Fruit fly (Drosophila melanogaster): ENCODE measurements around the gene CG6885.

Gene CG6885

dm6 chr3L:18791232-18792008, 47.1 kb downstream of the CG6885 start (continued):
- TF ChIP-seq Sox14 (GFP tag; optimal IDR thresholded peaks at IDR 0.05), result peak; percentile 45
- TF ChIP-seq esn (GFP tag; optimal IDR thresholded peaks at IDR 0.05), result no peak
- TF ChIP-seq CG6854 (GFP tag; optimal IDR thresholded peaks at IDR 0.05), result no peak
- TF ChIP-seq Gug (GFP tag; IDR thresholded peaks at IDR 0.05), result peak; percentile 53
- peak; percentile 76 for TF ChIP-seq Ets96B (tag; optimal IDR thresholded peaks at IDR 0.05)
- no peak for TF ChIP-seq CG7368 (GFP tag; optimal IDR thresholded peaks at IDR 0.05)
- TF ChIP-seq CG4318 (GFP tag; optimal IDR thresholded peaks at IDR 0.05), result peak; percentile 7
- no peak for TF ChIP-seq cyc (GFP tag; optimal IDR thresholded peaks at IDR 0.05)
- TF ChIP-seq CG6792 (GFP tag; optimal IDR thresholded peaks at IDR 0.05), result peak; percentile 0
- TF ChIP-seq CG34406 (GFP tag; optimal IDR thresholded peaks at IDR 0.05), result peak; percentile 9
- peak; percentile 32 for TF ChIP-seq net (GFP tag; optimal IDR thresholded peaks at IDR 0.05)
- peak; percentile 38 for TF ChIP-seq CG3919 (GFP tag; optimal IDR thresholded peaks at IDR 0.05)
- peak; percentile 80 for TF ChIP-seq CG1621 (tag; optimal IDR thresholded peaks at IDR 0.05)
- TF ChIP-seq CG6163 (GFP tag; IDR thresholded peaks at IDR 0.05), result peak; percentile 84
- TF ChIP-seq CG6808 (GFP tag; optimal IDR thresholded peaks at IDR 0.05), result peak; percentile 54
- TF ChIP-seq CG16779 (tag; optimal IDR thresholded peaks at IDR 0.05), result peak; percentile 40
- peak; percentile 65 for TF ChIP-seq dsx (GFP tag; optimal IDR thresholded peaks at IDR 0.05; ENCODE audit: poor library complexity, severe bottlenecking)
- no peak for TF ChIP-seq lz (GFP tag; optimal IDR thresholded peaks at IDR 0.05)
- TF ChIP-seq achi (GFP tag; optimal IDR thresholded peaks at IDR 0.05), result no peak
- no peak for TF ChIP-seq CG11902 (GFP tag; optimal IDR thresholded peaks at IDR 0.05)
- TF ChIP-seq fd85E (GFP tag; optimal IDR thresholded peaks at IDR 0.05), result no peak
- no peak for TF ChIP-seq CG31627 (GFP tag; optimal IDR thresholded peaks at IDR 0.05)
- peak; percentile 75 for TF ChIP-seq eg (GFP tag; IDR thresholded peaks at IDR 0.05)

dm6 chr3L:18792009-18792339, 47.7 kb downstream of the CG6885 start:
- no peak for TF ChIP-seq Blimp-1 (GFP tag; optimal IDR thresholded peaks at IDR 0.05)
- no peak for TF ChIP-seq CG6808 (GFP tag; optimal IDR thresholded peaks at IDR 0.05)
- no peak for TF ChIP-seq Smox (GFP tag; optimal IDR thresholded peaks at IDR 0.05)
- peak; percentile 83 for TF ChIP-seq svp (GFP tag)
- TF ChIP-seq vri (GFP tag; optimal IDR thresholded peaks at IDR 0.05), result peak; percentile 96

- no peak for TF ChIP-seq Ets96B (tag; optimal IDR thresholded peaks at IDR 0.05)
- peak; percentile 8 for TF ChIP-seq CG6808 (GFP tag; optimal IDR thresholded peaks at IDR 0.05)
- TF ChIP-seq Hr39 (GFP tag; optimal IDR thresholded peaks at IDR 0.05), result no peak
- peak; percentile 41; the same call in 1 of the 3 replicates for TF ChIP-seq CG6163 (GFP tag; IDR thresholded peaks at IDR 0.05)
- TF ChIP-seq ss (GFP tag; optimal IDR thresholded peaks at IDR 0.05), result no peak
- TF ChIP-seq CG1621 (tag; optimal IDR thresholded peaks at IDR 0.05), result no peak
- 0 out of 2 replicates have a peak, but pooled peaks have one; percentile 20 for TF ChIP-seq CG11294 (GFP tag; IDR thresholded peaks at IDR 0.05)
- TF ChIP-seq Eip78C (GFP tag), result peak; percentile 30
- TF ChIP-seq svp (GFP tag), result no peak
- peak; percentile 43; the same call in 1 of the 2 replicates for TF ChIP-seq CG15336 (GFP tag; IDR thresholded peaks at IDR 0.05)
- no peak for TF ChIP-seq CG11762 (GFP tag; optimal IDR thresholded peaks at IDR 0.05; ENCODE audit: insufficient read depth)
- no peak for TF ChIP-seq CG3032 (tag; optimal IDR thresholded peaks at IDR 0.05)
- peak; percentile 17 for TF ChIP-seq Eip75B (GFP tag; optimal IDR thresholded peaks at IDR 0.05)
- TF ChIP-seq fd85E (GFP tag; optimal IDR thresholded peaks at IDR 0.05), result no peak
- no peak for TF ChIP-seq CG8632 (GFP tag; optimal IDR thresholded peaks at IDR 0.05)
- TF ChIP-seq Sox102F (GFP tag; optimal IDR thresholded peaks at IDR 0.05), result no peak
- peak; percentile 46; the same call in 1 of the 3 replicates for TF ChIP-seq eg (GFP tag; IDR thresholded peaks at IDR 0.05)
- no peak for TF ChIP-seq topi (GFP tag; optimal IDR thresholded peaks at IDR 0.05)
Observed at dm6 chr3L:18792834-18793233, 48.5 kb downstream of the CG6885 start.

Measured in whole organism, prepupa.